Fruit fly (Drosophila melanogaster) whole organism, embryonic: Measurements from ENCODE around the gene CG14024.

ENCODE experiments used
- Aef1 ChIP-seq: fragments of 200-800 bp; sonication (Bioruptor generic); IDR thresholded peaks from 3 replicates; pipeline ENCODE4 v1.3.6; 2022; ENCODE audit warnings: missing biosample characterization, missing genetic modification characterization
- Bgb ChIP-seq: fragments of 200-800 bp; sonication (Bioruptor generic); IDR thresholded peaks from 2 replicates; pipeline ENCODE4 v1.3.6; 2022; ENCODE audit warnings: missing biosample characterization, missing genetic modification characterization; ENCODE audit not compliant: partially characterized antibody
- CG10267 ChIP-seq: fragments of 200-800 bp; sonication (Bioruptor generic); optimal IDR thresholded peaks from 2 replicates; lab custom pipeline; 2018; ENCODE audit warnings: missing biosample characterization, mild to moderate bottlenecking, missing genetic modification characterization, moderate library complexity
- CG11695 ChIP-seq: fragments of 200-800 bp; sonication (Bioruptor generic); IDR thresholded peaks from 3 replicates; pipeline ENCODE4 v1.3.6; 2022; ENCODE audit warnings: missing biosample characterization, missing genetic modification characterization
- CG12219 ChIP-seq: fragments of 200-800 bp; sonication (Bioruptor generic); optimal IDR thresholded peaks from 3 replicates; lab custom pipeline; 2018; ENCODE audit warnings: missing biosample characterization, mild to moderate bottlenecking, missing genetic modification characterization
- CG13424 ChIP-seq: fragments of 200-800 bp; sonication (Bioruptor generic); optimal IDR thresholded peaks from 2 replicates; lab custom pipeline; 2019; ENCODE audit warnings: missing biosample characterization, mild to moderate bottlenecking, missing genetic modification characterization, moderate library complexity
- CG14441 ChIP-seq: fragments of 200-800 bp; sonication (Bioruptor generic); IDR thresholded peaks from 2 replicates; pipeline ENCODE4 v1.3.6; 2022; ENCODE audit warnings: missing biosample characterization, missing genetic modification characterization
- CG16779 ChIP-seq: fragments of 200-800 bp; sonication (Bioruptor generic); IDR thresholded peaks from 2 replicates; pipeline ENCODE4 v1.3.6; 2022; ENCODE audit warnings: missing biosample characterization, missing genetic modification characterization
- CG1792 ChIP-seq: fragments of 200-800 bp; sonication (Bioruptor generic); optimal IDR thresholded peaks from 2 replicates; lab custom pipeline; 2016; ENCODE audit warnings: missing biosample characterization, missing genetic modification characterization
- CG18476 ChIP-seq: fragments of 200-800 bp; sonication (Bioruptor generic); optimal IDR thresholded peaks from 2 replicates; lab custom pipeline; 2016; ENCODE audit warnings: missing biosample characterization, mild to moderate bottlenecking, missing genetic modification characterization
- CG31388 ChIP-seq: fragments of 200-800 bp; sonication (Bioruptor generic); optimal IDR thresholded peaks from 2 replicates; lab custom pipeline; 2016; ENCODE audit warnings: missing biosample characterization, missing genetic modification characterization
- CG33557 ChIP-seq: fragments of 200-800 bp; sonication (Bioruptor generic); optimal IDR thresholded peaks from 2 replicates; lab custom pipeline; 2019; ENCODE audit warnings: missing biosample characterization, mild to moderate bottlenecking, missing genetic modification characterization, moderate library complexity
- CG34224 ChIP-seq: fragments of 200-800 bp; sonication (Bioruptor generic); IDR thresholded peaks from 3 replicates; pipeline ENCODE4 v1.3.6; 2022; ENCODE audit warnings: missing biosample characterization, missing genetic modification characterization; ENCODE audit not compliant: partially characterized antibody
- CG4404 ChIP-seq: fragments of 200-800 bp; sonication (Bioruptor generic); IDR thresholded peaks from 2 replicates; pipeline ENCODE4 v1.3.6; 2022; ENCODE audit warnings: missing biosample characterization, missing genetic modification characterization
- CG6765 ChIP-seq: fragments of 200-800 bp; sonication (Bioruptor generic); optimal IDR thresholded peaks from 3 replicates; lab custom pipeline; 2017; ENCODE audit warnings: missing biosample characterization, mild to moderate bottlenecking, missing genetic modification characterization
- CG7357 ChIP-seq: fragments of 200-800 bp; sonication (Bioruptor generic); IDR thresholded peaks from 3 replicates; pipeline ENCODE4 v1.3.6; 2022; ENCODE audit warnings: missing biosample characterization, missing genetic modification characterization
- CG8388 ChIP-seq: fragments of 200-800 bp; sonication (Bioruptor generic); optimal IDR thresholded peaks from 2 replicates; lab custom pipeline; 2019; ENCODE audit warnings: missing biosample characterization, mild to moderate bottlenecking, missing genetic modification characterization, moderate library complexity
- Dbx ChIP-seq: fragments of 200-800 bp; sonication (Bioruptor generic); IDR thresholded peaks from 3 replicates; pipeline ENCODE4 v1.3.6; 2022; ENCODE audit warnings: missing biosample characterization, missing genetic modification characterization
- ERR ChIP-seq: fragments of 200-800 bp; sonication (Bioruptor generic); optimal IDR thresholded peaks from 2 replicates; lab custom pipeline; 2016; ENCODE audit warnings: missing biosample characterization, missing genetic modification characterization
- Hand ChIP-seq: fragments of 200-800 bp; sonication (Bioruptor generic); optimal IDR thresholded peaks from 2 replicates; lab custom pipeline; 2017; ENCODE audit warnings: mild to moderate bottlenecking, missing biosample characterization, missing genetic modification reagents, missing genetic modification characterization
- HmgD ChIP-seq: fragments of 200-800 bp; sonication (Bioruptor generic); optimal IDR thresholded peaks from 3 replicates; lab custom pipeline; 2016; ENCODE audit warnings: missing biosample characterization, missing genetic modification characterization
- Hr51 ChIP-seq, 2 experiments: fragments of 200-800 bp; sonication (Bioruptor generic); optimal IDR thresholded peaks; 2 replicates in 1 of 2; 3 replicates in 1 of 2; lab custom pipeline; 2016 to 2018; ENCODE audit warnings: missing biosample characterization in 2 of 2, missing genetic modification characterization in 2 of 2, mild to moderate bottlenecking in 1 of 2, moderate library complexity in 1 of 2
- Lhr ChIP-seq: fragments of 200-800 bp; sonication (Bioruptor generic); optimal IDR thresholded peaks from 3 replicates; lab custom pipeline; 2017; ENCODE audit warnings: mild to moderate bottlenecking, missing biosample characterization, missing genetic modification reagents, missing genetic modification characterization
- Optix ChIP-seq: fragments of 200-800 bp; sonication (Bioruptor generic); IDR thresholded peaks from 3 replicates; pipeline ENCODE4 v1.3.6; 2022; ENCODE audit warnings: missing biosample characterization, missing genetic modification characterization
- PHDP ChIP-seq: fragments of 200-800 bp; sonication (Bioruptor generic); optimal IDR thresholded peaks from 3 replicates; lab custom pipeline; 2018; ENCODE audit warnings: missing biosample characterization, mild to moderate bottlenecking, missing genetic modification characterization, moderate library complexity
- Rx ChIP-seq: fragments of 200-800 bp; sonication (Bioruptor generic); IDR thresholded peaks from 2 replicates; pipeline ENCODE4 v1.3.6; 2022; ENCODE audit warnings: missing biosample characterization, missing genetic modification characterization
- Six4 ChIP-seq: fragments of 200-800 bp; sonication (Bioruptor generic); optimal IDR thresholded peaks from 2 replicates; lab custom pipeline; 2016; ENCODE audit warnings: missing biosample characterization, missing genetic modification characterization
- Usf ChIP-seq: fragments of 200-800 bp; sonication (Bioruptor generic); optimal IDR thresholded peaks from 2 replicates; lab custom pipeline; 2017; ENCODE audit warnings: missing genotype, missing biosample characterization, missing genetic modification characterization
- ac ChIP-seq: fragments of 200-800 bp; sonication (Bioruptor generic); optimal IDR thresholded peaks from 3 replicates; lab custom pipeline; 2017; ENCODE audit warnings: missing biosample characterization, mild to moderate bottlenecking, missing genetic modification characterization
- al ChIP-seq: fragments of 200-800 bp; sonication (Bioruptor generic); IDR thresholded peaks from 2 replicates; pipeline ENCODE4 v1.3.6; 2022; ENCODE audit warnings: missing biosample characterization, missing genetic modification characterization
- ara ChIP-seq: fragments of 200-800 bp; sonication (Bioruptor generic); IDR thresholded peaks from 2 replicates; pipeline ENCODE4 v1.3.6; 2022; ENCODE audit warnings: missing biosample characterization, missing genetic modification characterization
- ash1 ChIP-seq: fragments of 200-800 bp; sonication (Bioruptor generic); optimal IDR thresholded peaks from 2 replicates; lab custom pipeline; 2018; ENCODE audit warnings: missing biosample characterization, mild to moderate bottlenecking, missing genetic modification characterization
- btn ChIP-seq: fragments of 200-800 bp; sonication (Bioruptor generic); optimal IDR thresholded peaks from 2 replicates; lab custom pipeline; 2016; ENCODE audit warnings: missing biosample characterization, missing genetic modification characterization
- chm ChIP-seq: fragments of 200-800 bp; sonication (Bioruptor generic); IDR thresholded peaks from 2 replicates; pipeline ENCODE4 v1.3.6; 2022; ENCODE audit warnings: missing biosample characterization, missing genetic modification characterization
- ci ChIP-seq: fragments of 200-800 bp; sonication (Bioruptor generic); IDR thresholded peaks from 3 replicates; pipeline ENCODE4 v1.3.6; 2022; ENCODE audit warnings: missing biosample characterization, missing genetic modification characterization
- dmrt11E ChIP-seq: fragments of 200-800 bp; sonication (Bioruptor generic); optimal IDR thresholded peaks from 3 replicates; lab custom pipeline; 2018; ENCODE audit warnings: missing biosample characterization, mild to moderate bottlenecking, missing genetic modification characterization, moderate library complexity
- emc ChIP-seq: fragments of 200-800 bp; sonication (Bioruptor generic); optimal IDR thresholded peaks from 2 replicates; lab custom pipeline; 2016; ENCODE audit warnings: missing biosample characterization, missing genetic modification characterization
- gem ChIP-seq: fragments of 200-800 bp; sonication (Bioruptor generic); optimal IDR thresholded peaks from 2 replicates; lab custom pipeline; 2019; ENCODE audit warnings: missing biosample characterization, mild to moderate bottlenecking, missing genetic modification characterization, moderate library complexity
- gsb-n ChIP-seq: fragments of 200-800 bp; sonication (Bioruptor generic); optimal IDR thresholded peaks from 3 replicates; lab custom pipeline; 2018; ENCODE audit warnings: missing biosample characterization, mild to moderate bottlenecking, missing genetic modification characterization
- jumu ChIP-seq: fragments of 200-800 bp; sonication (Bioruptor generic); optimal IDR thresholded peaks from 3 replicates; lab custom pipeline; 2016; ENCODE audit warnings: missing biosample characterization, missing genetic modification characterization
- org-1 ChIP-seq: fragments of 200-800 bp; sonication (Bioruptor generic); optimal IDR thresholded peaks from 2 replicates; lab custom pipeline; 2017; ENCODE audit warnings: missing biosample characterization, missing genetic modification characterization
- prd ChIP-seq, 3 experiments: fragments of >200 bp in 2 of 3; fragments of 200-800 bp in 1 of 3; sonication (Bioruptor generic) in 1 of 3; optimal IDR thresholded peaks in 2 of 3; IDR thresholded peaks in 1 of 3; 2 replicates in 2 of 3; 3 replicates in 1 of 3; pipeline versions ENCODE4 v1.3.6 to Lab custom; 2017 to 2022; ENCODE audit warnings: missing biosample characterization in 1 of 3, missing genetic modification characterization in 1 of 3
- ro ChIP-seq: fragments of 200-800 bp; sonication (Bioruptor generic); IDR thresholded peaks from 2 replicates; pipeline ENCODE4 v1.3.6; 2022; ENCODE audit warnings: missing biosample characterization, missing genetic modification characterization
- schlank ChIP-seq: fragments of 200-800 bp; sonication (Bioruptor generic); optimal IDR thresholded peaks from 2 replicates; lab custom pipeline; 2018; ENCODE audit warnings: missing biosample characterization, mild to moderate bottlenecking, missing genetic modification characterization
- sob ChIP-seq: fragments of 200-800 bp; sonication (Bioruptor generic); IDR thresholded peaks from 2 replicates; pipeline ENCODE4 v1.3.6; 2022; ENCODE audit warnings: missing biosample characterization, missing genetic modification characterization
- tio ChIP-seq: fragments of 200-800 bp; sonication (Bioruptor generic); optimal IDR thresholded peaks from 2 replicates; lab custom pipeline; 2017; ENCODE audit warnings: missing biosample characterization, missing genetic modification characterization, inconsistent platforms
- twi ChIP-seq: fragments of 200-800 bp; optimal IDR thresholded peaks from 2 replicates; lab custom pipeline; 2019; ENCODE audit warnings: missing biosample characterization, mild to moderate bottlenecking, missing genetic modification characterization, moderate library complexity
- vvl ChIP-seq: fragments of 200-800 bp; sonication (Bioruptor generic); IDR thresholded peaks from 2 replicates; pipeline ENCODE4 v1.3.6; 2022; ENCODE audit warnings: missing biosample characterization, missing genetic modification characterization
- yki ChIP-seq: fragments of >200 bp; optimal IDR thresholded peaks from 3 replicates; lab custom pipeline; 2018
- zen2 ChIP-seq: fragments of 200-800 bp; sonication (Bioruptor generic); IDR thresholded peaks from 3 replicates; pipeline ENCODE4 v1.3.6; 2022; ENCODE audit warnings: missing biosample characterization, missing genetic modification characterization; ENCODE audit not compliant: partially characterized antibody

The CG14024 gene

dm6 chr2L:5298978-5299627 is 15.6 kb downstream of the CG14024 start (continued):
- no peak for TF ChIP-seq CG6765 (GFP tag; lab: Kevin White, UChicago)
- TF ChIP-seq yki (lab: Kevin White, UChicago), result no peak
- peak; percentile 94 for TF ChIP-seq CG13424 (tag; lab: Kevin White, UChicago)
- TF ChIP-seq emc, result no peak
- peak; percentile 63 for TF ChIP-seq Lhr (GFP tag; lab: Kevin White, UChicago)
- peak; percentile 76 for TF ChIP-seq CG33557 (GFP tag; lab: Kevin White, UChicago)
- peak; percentile 51 for TF ChIP-seq CG4404
- TF ChIP-seq gsb-n (tag; lab: Kevin White, UChicago), result peak; percentile 91
- TF ChIP-seq CG16779 (GFP tag; lab: Robert Waterston, UW), result no peak
- TF ChIP-seq vvl (GFP tag; lab: Robert Waterston, UW), result peak; percentile 87
- TF ChIP-seq HmgD (GFP tag; lab: Kevin White, UChicago), result no peak
- peak; percentile 80 for TF ChIP-seq ara (GFP tag; lab: Robert Waterston, UW)
- TF ChIP-seq btn (GFP tag; lab: Kevin White, UChicago), result no peak
- no peak for TF ChIP-seq zen2
- peak; percentile 94 for TF ChIP-seq CG8388 (GFP tag; lab: Kevin White, UChicago)
- peak; percentile 95 for TF ChIP-seq PHDP (tag; lab: Kevin White, UChicago)
- no peak for TF ChIP-seq ac (GFP tag; lab: Kevin White, UChicago)
- TF ChIP-seq org-1, result peak; percentile 84
- peak; percentile 91 for TF ChIP-seq CG11695
- TF ChIP-seq schlank (tag; lab: Kevin White, UChicago), result peak; percentile 23
- TF ChIP-seq CG18476, result peak; percentile 46
- peak; percentile 34; the same call in 1 of the 2 replicates for TF ChIP-seq Rx (GFP tag; lab: Robert Waterston, UW)
- TF ChIP-seq Usf (GFP tag; lab: Kevin White, UChicago), result peak; percentile 57
- TF ChIP-seq ash1, result no peak
- no peak for TF ChIP-seq CG31388
- peak; percentile 61; the same call in 1 of the 2 replicates for TF ChIP-seq CG14441 (GFP tag; lab: Robert Waterston, UW)
- peak; percentile 79 for TF ChIP-seq CG12219 (GFP tag; lab: Kevin White, UChicago)
- TF ChIP-seq ERR (GFP tag; lab: Kevin White, UChicago), result peak; percentile 1
- peak; percentile 68; the same call in 2 of the 3 replicates for TF ChIP-seq Optix (GFP tag; lab: Robert Waterston, UW)
- peak; percentile 78 for TF ChIP-seq chm (GFP tag; lab: Robert Waterston, UW)
- TF ChIP-seq Hand (GFP tag; lab: Kevin White, UChicago), result peak; percentile 81
- 0 out of 3 replicates have a peak, but pooled peaks have one; percentile 38 for TF ChIP-seq CG7357 (GFP tag; lab: Robert Waterston, UW)
- peak; percentile 93 for TF ChIP-seq ci (GFP tag; lab: Robert Waterston, UW)
- peak; percentile 77 for TF ChIP-seq CG10267 (tag; lab: Kevin White, UChicago)
- no peak for TF ChIP-seq CG34224 (GFP tag; lab: Robert Waterston, UW)
- TF ChIP-seq sob (GFP tag; lab: Robert Waterston, UW), result peak; percentile 71
- TF ChIP-seq Dbx (GFP tag; lab: Robert Waterston, UW), result no peak
- TF ChIP-seq twi (tag; lab: Kevin White, UChicago), result peak; percentile 75
- TF ChIP-seq ro, result peak; percentile 25; the same call in 1 of the 2 replicates
- TF ChIP-seq Hr51 (GFP tag; optimal IDR thresholded peaks at IDR 0.05; lab: Kevin White, UChicago), result peak in 1 of 2 experiments; percentile 90
- TF ChIP-seq CG1792, result no peak
- peak; percentile 62 for TF ChIP-seq Aef1 (GFP tag; lab: Robert Waterston, UW)
- peak; percentile 96 for TF ChIP-seq gem
- TF ChIP-seq prd (optimal IDR thresholded peaks at IDR 0.05; lab: Kevin White, UChicago), result no peak
- TF ChIP-seq prd (GFP tag; IDR thresholded peaks at IDR 0.05; lab: Robert Waterston, UW), result peak; percentile 75
- TF ChIP-seq al (GFP tag; lab: Robert Waterston, UW), result no peak
- TF ChIP-seq dmrt11E (tag; lab: Kevin White, UChicago), result peak; percentile 79
- TF ChIP-seq jumu, result peak; percentile 43
- no peak for TF ChIP-seq Bgb (GFP tag; lab: Robert Waterston, UW)
- TF ChIP-seq Six4 (GFP tag; lab: Kevin White, UChicago), result peak; percentile 75
- peak; percentile 76 for TF ChIP-seq tio (GFP tag; lab: Kevin White, UChicago)
